Fruit fly (Drosophila melanogaster) whole organism, embryonic: ENCODE measurements around the gene CG10343.

Source experiments
- Atf6 ChIP-seq: fragments of 200-800 bp; sonication (Bioruptor generic); IDR thresholded peaks from 2 replicates; pipeline ENCODE4 v1.3.6; 2022; ENCODE audit warnings: missing biosample characterization, missing genetic modification characterization
- Blimp-1 ChIP-seq: fragments of 200-800 bp; sonication (Bioruptor generic); optimal IDR thresholded peaks from 3 replicates; lab custom pipeline; 2018; ENCODE audit warnings: missing biosample characterization, missing genetic modification characterization, mild to moderate bottlenecking, moderate library complexity, missing genetic modification reagents
- CG11247 ChIP-seq: fragments of 200-800 bp; sonication (Bioruptor generic); IDR thresholded peaks from 2 replicates; pipeline ENCODE4 v1.3.6; 2022; ENCODE audit warnings: missing biosample characterization, missing genetic modification characterization
- CG11398 ChIP-seq: fragments of 200-800 bp; sonication (Bioruptor generic); optimal IDR thresholded peaks from 2 replicates; lab custom pipeline; 2016; ENCODE audit warnings: missing biosample characterization, missing genetic modification characterization
- CG12071 ChIP-seq: fragments of 200-800 bp; sonication (Bioruptor generic); optimal IDR thresholded peaks from 3 replicates; lab custom pipeline; 2018; ENCODE audit warnings: missing biosample characterization, mild to moderate bottlenecking, missing genetic modification characterization
- CG12236 ChIP-seq: fragments of 200-800 bp; sonication (Bioruptor generic); optimal IDR thresholded peaks from 2 replicates; lab custom pipeline; 2016; ENCODE audit warnings: missing biosample characterization, missing genetic modification characterization
- CG12659 ChIP-seq: fragments of 200-800 bp; sonication (Bioruptor generic); optimal IDR thresholded peaks from 3 replicates; lab custom pipeline; 2017; ENCODE audit warnings: mild to moderate bottlenecking, missing biosample characterization, missing genetic modification reagents, missing genetic modification characterization
- CG14710 ChIP-seq: fragments of 200-800 bp; sonication (Bioruptor generic); optimal IDR thresholded peaks from 3 replicates; lab custom pipeline; 2019; ENCODE audit warnings: missing biosample characterization, mild to moderate bottlenecking, missing genetic modification characterization, moderate library complexity
- CG15011 ChIP-seq: fragments of 200-800 bp; sonication (Bioruptor generic); optimal IDR thresholded peaks from 3 replicates; lab custom pipeline; 2018; ENCODE audit warnings: missing biosample characterization, mild to moderate bottlenecking, missing genetic modification characterization
- CG1647 ChIP-seq: fragments of 200-800 bp; sonication (Bioruptor generic); optimal IDR thresholded peaks from 3 replicates; lab custom pipeline; 2016; ENCODE audit warnings: missing biosample characterization, missing genetic modification characterization
- CG16813 ChIP-seq: fragments of 200-800 bp; sonication (Bioruptor generic); IDR thresholded peaks from 3 replicates; pipeline ENCODE4 v1.3.6; 2022; ENCODE audit warnings: missing biosample characterization, missing genetic modification characterization; ENCODE audit not compliant: partially characterized antibody
- CG1832 ChIP-seq: fragments of 200-800 bp; sonication (Bioruptor generic); optimal IDR thresholded peaks from 2 replicates; lab custom pipeline; 2017; ENCODE audit warnings: missing biosample characterization, mild to moderate bottlenecking, missing genetic modification characterization, inconsistent platforms
- CG2199 ChIP-seq: fragments of 200-800 bp; sonication (Bioruptor generic); IDR thresholded peaks from 3 replicates; pipeline ENCODE4 v1.3.6; 2022; ENCODE audit warnings: missing biosample characterization, missing genetic modification characterization
- CG30431 ChIP-seq: fragments of 200-800 bp; sonication (Bioruptor generic); optimal IDR thresholded peaks from 2 replicates; lab custom pipeline; 2017; ENCODE audit warnings: missing biosample characterization, missing genetic modification characterization
- CG32532 ChIP-seq: fragments of 200-800 bp; sonication (Bioruptor generic); IDR thresholded peaks from 2 replicates; pipeline ENCODE4 v1.3.6; 2022; ENCODE audit warnings: missing biosample characterization, missing genetic modification characterization
- CG32772 ChIP-seq: fragments of 200-800 bp; sonication (Bioruptor generic); IDR thresholded peaks from 2 replicates; pipeline ENCODE4 v1.3.6; 2022; ENCODE audit warnings: missing biosample characterization, missing genetic modification characterization
- CG34422 ChIP-seq: fragments of 200-800 bp; sonication (Bioruptor generic); IDR thresholded peaks from 3 replicates; pipeline ENCODE4 v1.3.6; 2022; ENCODE audit warnings: missing biosample characterization, missing genetic modification characterization
- CG4854 ChIP-seq: fragments of 200-800 bp; sonication (Bioruptor generic); optimal IDR thresholded peaks from 2 replicates; lab custom pipeline; 2016; ENCODE audit warnings: missing biosample characterization, missing genetic modification characterization, inconsistent platforms
- CG7786 ChIP-seq: fragments of 200-800 bp; sonication (Bioruptor generic); optimal IDR thresholded peaks from 2 replicates; lab custom pipeline; 2016; ENCODE audit warnings: missing biosample characterization, missing genetic modification characterization
- CG8944 ChIP-seq: fragments of 200-800 bp; sonication (Bioruptor generic); optimal IDR thresholded peaks from 3 replicates; lab custom pipeline; 2016; ENCODE audit warnings: missing biosample characterization, missing genetic modification characterization
- CoRest ChIP-seq: fragments of 200-800 bp; sonication (Bioruptor generic); optimal IDR thresholded peaks from 3 replicates; lab custom pipeline; 2018; ENCODE audit warnings: missing biosample characterization, mild to moderate bottlenecking, missing genetic modification characterization, moderate library complexity
- Eip74EF ChIP-seq, 2 experiments: fragments of 200-800 bp in 1 of 2; fragments of >200 bp in 1 of 2; sonication (Bioruptor generic) in 1 of 2; optimal IDR thresholded peaks; 2 replicates each; lab custom pipeline; 2017 to 2019; ENCODE audit warnings: missing biosample characterization in 2 of 2, missing genetic modification characterization in 2 of 2, mild to moderate bottlenecking in 1 of 2, moderate library complexity in 1 of 2
- Gsc ChIP-seq: fragments of 200-800 bp; sonication (Bioruptor generic); IDR thresholded peaks from 2 replicates; pipeline ENCODE4 v1.3.6; 2022; ENCODE audit warnings: missing biosample characterization, missing genetic modification characterization
- HLH4C ChIP-seq: fragments of 200-800 bp; sonication (Bioruptor generic); IDR thresholded peaks from 3 replicates; pipeline ENCODE4 v1.3.6; 2022; ENCODE audit warnings: missing biosample characterization, missing genetic modification characterization; ENCODE audit not compliant: partially characterized antibody
- Hmx ChIP-seq: fragments of 200-800 bp; sonication (Bioruptor generic); optimal IDR thresholded peaks from 2 replicates; lab custom pipeline; 2016; ENCODE audit warnings: missing biosample characterization, missing genetic modification characterization
- Lhr ChIP-seq: fragments of 200-800 bp; sonication (Bioruptor generic); optimal IDR thresholded peaks from 3 replicates; lab custom pipeline; 2017; ENCODE audit warnings: mild to moderate bottlenecking, missing biosample characterization, missing genetic modification reagents, missing genetic modification characterization
- Meics ChIP-seq: fragments of 200-800 bp; sonication (Bioruptor generic); optimal IDR thresholded peaks from 2 replicates; lab custom pipeline; 2017; ENCODE audit warnings: missing biosample characterization, mild to moderate bottlenecking, missing genetic modification characterization
- Myb ChIP-seq: fragments of 200-800 bp; sonication (Bioruptor generic); optimal IDR thresholded peaks from 2 replicates; lab custom pipeline; 2016; ENCODE audit warnings: missing biosample characterization, missing genetic modification characterization
- NFAT ChIP-seq: fragments of 200-800 bp; sonication (Bioruptor generic); IDR thresholded peaks from 2 replicates; pipeline ENCODE4 v1.3.6; 2022; ENCODE audit warnings: missing biosample characterization, missing genetic modification characterization
- Six4 ChIP-seq: fragments of 200-800 bp; sonication (Bioruptor generic); optimal IDR thresholded peaks from 2 replicates; lab custom pipeline; 2016; ENCODE audit warnings: missing biosample characterization, missing genetic modification characterization
- Trl ChIP-seq, 3 experiments: fragments of >200 bp in 2 of 3; fragments of 200-800 bp in 1 of 3; sonication (Bioruptor generic) in 1 of 3; optimal IDR thresholded peaks; 2 replicates in 1 of 3; 3 replicates in 2 of 3; lab custom pipeline; 2016 to 2017; ENCODE audit warnings: missing biosample characterization in 1 of 3, missing genetic modification characterization in 1 of 3
- cad ChIP-seq: fragments of >200 bp; optimal IDR thresholded peaks from 2 replicates; lab custom pipeline; 2017; ENCODE audit warnings: missing biosample characterization, missing genetic modification characterization
- cg ChIP-seq: fragments of 200-800 bp; sonication (Bioruptor generic); optimal IDR thresholded peaks from 3 replicates; lab custom pipeline; 2019; ENCODE audit warnings: missing biosample characterization, mild to moderate bottlenecking, missing genetic modification characterization, moderate library complexity
- chif ChIP-seq, 2 experiments: fragments of 200-800 bp; sonication (Bioruptor generic); optimal IDR thresholded peaks; 3 replicates each; lab custom pipeline; 2016; ENCODE audit warnings: missing biosample characterization in 2 of 2, missing genetic modification characterization in 2 of 2
- ci ChIP-seq: fragments of 200-800 bp; sonication (Bioruptor generic); IDR thresholded peaks from 3 replicates; pipeline ENCODE4 v1.3.6; 2022; ENCODE audit warnings: missing biosample characterization, missing genetic modification characterization
- croc ChIP-seq: fragments of 200-800 bp; sonication (Bioruptor generic); conservative IDR thresholded peaks from 3 replicates; pipeline ENCODE4 v1.3.6; 2022; ENCODE audit warnings: missing biosample characterization, missing genetic modification characterization
- ftz-f1 ChIP-seq: fragments of 200-800 bp; sonication (Bioruptor generic); optimal IDR thresholded peaks from 2 replicates; lab custom pipeline; 2016; ENCODE audit warnings: missing biosample characterization, missing genetic modification characterization
- hkb ChIP-seq, 2 experiments: fragments of 200-800 bp in 1 of 2; fragments of >200 bp in 1 of 2; sonication (Bioruptor generic) in 1 of 2; IDR thresholded peaks in 1 of 2; optimal IDR thresholded peaks in 1 of 2; 2 replicates each; pipeline versions ENCODE4 v1.3.6 to Lab custom; 2017 to 2022; ENCODE audit warnings: missing biosample characterization in 1 of 2, missing genetic modification characterization in 1 of 2
- jumu ChIP-seq: fragments of 200-800 bp; sonication (Bioruptor generic); optimal IDR thresholded peaks from 3 replicates; lab custom pipeline; 2016; ENCODE audit warnings: missing biosample characterization, missing genetic modification characterization
- lilli ChIP-seq: fragments of 200-800 bp; sonication (Bioruptor generic); optimal IDR thresholded peaks from 3 replicates; lab custom pipeline; 2016; ENCODE audit warnings: missing biosample characterization, missing genetic modification characterization
- nerfin-2 ChIP-seq: fragments of 200-800 bp; sonication (Bioruptor generic); IDR thresholded peaks from 2 replicates; pipeline ENCODE4 v1.3.6; 2022; ENCODE audit warnings: missing biosample characterization, missing genetic modification characterization; ENCODE audit not compliant: partially characterized antibody
- otp ChIP-seq: fragments of 200-800 bp; sonication (Bioruptor generic); IDR thresholded peaks from 3 replicates; pipeline ENCODE4, ENCODE4 v1.3.6; 2022; ENCODE audit warnings: missing biosample characterization, missing genetic modification characterization
- peb ChIP-seq: fragments of 200-800 bp; sonication (Bioruptor generic); IDR thresholded peaks from 2 replicates; pipeline ENCODE4 v1.3.6; 2022; ENCODE audit warnings: missing biosample characterization, missing genetic modification characterization
- ranshi ChIP-seq: fragments of 200-800 bp; sonication (Bioruptor generic); IDR thresholded peaks from 2 replicates; pipeline ENCODE4 v1.3.6; 2022; ENCODE audit warnings: missing biosample characterization, missing genetic modification characterization
- scrt ChIP-seq: fragments of 200-800 bp; sonication (Bioruptor generic); optimal IDR thresholded peaks from 2 replicates; lab custom pipeline; 2018; ENCODE audit warnings: missing biosample characterization, mild to moderate bottlenecking, missing genetic modification characterization, moderate library complexity
- sens-2 ChIP-seq: fragments of 200-800 bp; sonication (Bioruptor generic); IDR thresholded peaks from 2 replicates; pipeline ENCODE4 v1.3.6; 2022; ENCODE audit warnings: missing biosample characterization, missing genetic modification characterization
- slbo ChIP-seq: fragments of 200-800 bp; sonication (Bioruptor generic); IDR thresholded peaks from 2 replicates; pipeline ENCODE4 v1.3.6; 2022; ENCODE audit warnings: missing biosample characterization, missing genetic modification characterization

The CG10343 gene

DNA sequence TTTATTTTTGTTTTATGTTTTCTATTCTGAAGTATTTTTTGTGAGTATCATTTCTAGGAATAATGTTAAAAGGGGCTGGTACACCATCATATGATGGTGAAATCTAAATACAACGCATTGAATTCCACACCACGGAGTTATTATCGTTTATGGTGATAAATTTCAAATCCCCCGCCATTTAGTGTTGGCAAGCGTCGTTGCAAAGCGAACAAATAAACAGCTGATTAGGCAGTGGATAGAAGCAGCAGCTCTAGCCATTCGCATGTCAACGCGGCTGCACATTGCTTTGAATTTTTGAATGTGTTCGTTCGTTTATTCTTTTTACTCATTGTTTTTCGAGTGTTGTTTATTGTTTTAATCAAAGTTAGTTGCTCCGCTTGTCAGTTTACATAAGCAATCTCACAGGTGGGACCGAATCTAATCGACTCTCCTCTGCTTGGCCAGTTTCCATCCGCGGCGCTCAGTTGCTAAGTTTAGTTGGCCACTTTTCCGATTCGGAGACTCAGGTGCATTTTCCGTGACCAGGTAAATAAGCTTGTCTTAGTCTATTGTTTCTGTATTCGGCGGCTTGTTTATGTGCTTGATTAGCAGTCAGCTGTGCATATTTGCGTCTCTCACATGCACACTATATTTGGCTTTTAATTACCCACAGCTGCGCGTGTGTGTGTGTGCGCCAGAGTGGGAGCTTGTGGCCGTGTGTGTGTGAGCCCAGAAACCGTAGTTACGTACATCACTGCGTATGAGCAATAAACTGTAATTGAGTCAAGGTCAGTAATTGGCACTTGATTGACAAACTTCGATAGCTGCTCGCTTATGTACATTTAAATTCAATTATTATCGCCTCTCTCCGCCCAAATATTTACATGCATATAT, 26.1 kb upstream of the CG10343 start, which contains the start of the genes Mst36Fa and CG31751 (continued):
- TF ChIP-seq CG30431 (GFP tag; lab: Kevin White, UChicago), result no peak
- TF ChIP-seq CG8944 (GFP tag; lab: Kevin White, UChicago), result peak; percentile 63
- peak; percentile 29 for TF ChIP-seq lilli
- TF ChIP-seq CG32772 (GFP tag; lab: Robert Waterston, UW), result peak; percentile 40; the same call in 1 of the 2 replicates
- peak; percentile 88; the same call in 2 of the 3 replicates for TF ChIP-seq otp (GFP tag; lab: Robert Waterston, UW)
- TF ChIP-seq CG11398, result peak; percentile 81
- peak in 1 of 2 experiments; percentile 75 for TF ChIP-seq Eip74EF (GFP tag; optimal IDR thresholded peaks at IDR 0.05; lab: Kevin White, UChicago)
- peak; percentile 30 for TF ChIP-seq Six4 (GFP tag; lab: Kevin White, UChicago)
- peak; percentile 87 for TF ChIP-seq cg (GFP tag; lab: Kevin White, UChicago)
- TF ChIP-seq CG32532 (GFP tag; lab: Robert Waterston, UW), result peak; percentile 6; the same call in 1 of the 2 replicates
- peak; percentile 9 for TF ChIP-seq Hmx (GFP tag; lab: Kevin White, UChicago)
- TF ChIP-seq hkb (optimal IDR thresholded peaks at IDR 0.05; lab: Kevin White, UChicago), result no peak
- peak; percentile 79 for TF ChIP-seq hkb (GFP tag; IDR thresholded peaks at IDR 0.05; lab: Robert Waterston, UW)
- peak; percentile 45 for TF ChIP-seq slbo
- no peak for TF ChIP-seq HLH4C (GFP tag; lab: Robert Waterston, UW)
- TF ChIP-seq Blimp-1, result peak; percentile 79
- TF ChIP-seq Meics (GFP tag; lab: Kevin White, UChicago), result peak; percentile 86
- TF ChIP-seq Trl (optimal IDR thresholded peaks at IDR 0.05; lab: Kevin White, UChicago), result no peak
- peak; percentile 85 for TF ChIP-seq Trl (GFP tag; optimal IDR thresholded peaks at IDR 0.05; lab: Kevin White, UChicago)
- peak; percentile 83 for TF ChIP-seq Atf6 (GFP tag; lab: Robert Waterston, UW)
- peak; percentile 93 for TF ChIP-seq CG12071 (GFP tag; lab: Kevin White, UChicago)
- peak; percentile 42 to 75 for TF ChIP-seq chif (GFP tag; optimal IDR thresholded peaks at IDR 0.05; lab: Kevin White, UChicago)
- peak; percentile 68; the same call in 1 of the 3 replicates for TF ChIP-seq CG34422
- peak; percentile 79 for TF ChIP-seq CG15011 (GFP tag; lab: Kevin White, UChicago)
- TF ChIP-seq CG11247 (GFP tag; lab: Robert Waterston, UW), result peak; percentile 74; the same call in 1 of the 2 replicates
- no peak for TF ChIP-seq CG1832
- peak; percentile 83 for TF ChIP-seq ci (GFP tag; lab: Robert Waterston, UW)
- peak; percentile 72 for TF ChIP-seq ftz-f1 (GFP tag; lab: Kevin White, UChicago)
- TF ChIP-seq scrt (GFP tag; lab: Kevin White, UChicago), result peak; percentile 71
- no peak for TF ChIP-seq CG16813 (GFP tag; lab: Robert Waterston, UW)
- TF ChIP-seq nerfin-2, result peak; percentile 39; the same call in 1 of the 2 replicates
- peak; percentile 75 for TF ChIP-seq CG4854 (GFP tag; lab: Kevin White, UChicago)
- peak; percentile 76 for TF ChIP-seq Myb (GFP tag; lab: Kevin White, UChicago)
- peak; percentile 55 for TF ChIP-seq jumu
- no peak for TF ChIP-seq croc
- no peak; the same call in 1 of the 2 replicates for TF ChIP-seq NFAT
- peak; percentile 53 for TF ChIP-seq CG1647 (GFP tag; lab: Kevin White, UChicago)
- TF ChIP-seq CG12659 (GFP tag; lab: Kevin White, UChicago), result peak; percentile 88
- no peak for TF ChIP-seq Gsc (GFP tag; lab: Robert Waterston, UW)
- TF ChIP-seq CoRest (tag; lab: Kevin White, UChicago), result peak; percentile 66
- TF ChIP-seq peb (GFP tag; lab: Robert Waterston, UW), result no peak
- TF ChIP-seq CG7786 (GFP tag; lab: Kevin White, UChicago), result peak; percentile 76
- peak; percentile 55; the same call in 1 of the 2 replicates for TF ChIP-seq ranshi (GFP tag; lab: Robert Waterston, UW)
- peak; percentile 83 for TF ChIP-seq CG12236 (GFP tag; lab: Kevin White, UChicago)
- TF ChIP-seq CG14710 (tag; lab: Kevin White, UChicago), result peak; percentile 57
- TF ChIP-seq cad (GFP tag; lab: Kevin White, UChicago), result no peak
- TF ChIP-seq Lhr, result peak; percentile 44
- no peak for TF ChIP-seq CG2199 (GFP tag; lab: Robert Waterston, UW)
- TF ChIP-seq sens-2, result no peak
